Fruit fly (Drosophila melanogaster) whole organism, embryonic: ENCODE data around the gene Nep7.

ENCODE experiments used
- Atf6 ChIP-seq: fragments of 200-800 bp; sonication (Bioruptor generic); IDR thresholded peaks from 2 replicates; pipeline ENCODE4 v1.3.6; 2022; ENCODE audit warnings: missing biosample characterization, missing genetic modification characterization
- B-H1 ChIP-seq: fragments of 200-800 bp; sonication (Bioruptor generic); IDR thresholded peaks from 3 replicates; pipeline ENCODE4 v1.3.6; 2022; ENCODE audit warnings: missing biosample characterization, missing genetic modification characterization
- CG10431 ChIP-seq: fragments of 200-800 bp; sonication (Bioruptor generic); optimal IDR thresholded peaks from 3 replicates; lab custom pipeline; 2018; ENCODE audit warnings: missing biosample characterization, mild to moderate bottlenecking, missing genetic modification characterization
- CG10959 ChIP-seq: fragments of 200-800 bp; sonication (Bioruptor generic); IDR thresholded peaks from 2 replicates; pipeline ENCODE4 v1.3.6; 2022; ENCODE audit warnings: missing biosample characterization, missing genetic modification characterization
- CG11723 ChIP-seq: fragments of 200-800 bp; sonication (Bioruptor generic); optimal IDR thresholded peaks from 2 replicates; lab custom pipeline; 2017; ENCODE audit warnings: missing biosample characterization, mild to moderate bottlenecking, missing genetic modification characterization
- CG12155 ChIP-seq: fragments of 200-800 bp; sonication (Bioruptor generic); optimal IDR thresholded peaks from 3 replicates; lab custom pipeline; 2016; ENCODE audit warnings: missing biosample characterization, missing genetic modification characterization
- CG12942 ChIP-seq: fragments of 200-800 bp; sonication (Bioruptor generic); optimal IDR thresholded peaks from 3 replicates; lab custom pipeline; 2016; ENCODE audit warnings: missing biosample characterization, missing genetic modification characterization
- CG14050 ChIP-seq: fragments of 200-800 bp; sonication (Bioruptor generic); IDR thresholded peaks from 3 replicates; pipeline ENCODE4 v1.3.6; 2022; ENCODE audit warnings: missing biosample characterization, missing genetic modification characterization
- CG14710 ChIP-seq: fragments of 200-800 bp; sonication (Bioruptor generic); optimal IDR thresholded peaks from 3 replicates; lab custom pipeline; 2019; ENCODE audit warnings: missing biosample characterization, mild to moderate bottlenecking, missing genetic modification characterization, moderate library complexity
- CG1602 ChIP-seq: fragments of 200-800 bp; sonication (Bioruptor generic); optimal IDR thresholded peaks from 3 replicates; lab custom pipeline; 2016; ENCODE audit warnings: missing biosample characterization, missing genetic modification characterization
- CG18262 ChIP-seq: fragments of 200-800 bp; optimal IDR thresholded peaks from 3 replicates; lab custom pipeline; 2019; ENCODE audit warnings: missing biosample characterization, mild to moderate bottlenecking, missing genetic modification characterization, moderate library complexity
- CG18599 ChIP-seq: fragments of 200-800 bp; sonication (Bioruptor generic); optimal IDR thresholded peaks from 3 replicates; lab custom pipeline; 2017; ENCODE audit warnings: missing biosample characterization, missing genetic modification characterization, mild to moderate bottlenecking, moderate library complexity, missing genetic modification reagents
- CG18764 ChIP-seq: fragments of 200-800 bp; sonication (Bioruptor generic); optimal IDR thresholded peaks from 3 replicates; lab custom pipeline; 2016; ENCODE audit warnings: missing biosample characterization, missing genetic modification characterization
- CG2875 ChIP-seq: fragments of 200-800 bp; sonication (Bioruptor generic); optimal IDR thresholded peaks from 2 replicates; lab custom pipeline; 2017; ENCODE audit warnings: missing biosample characterization, mild to moderate bottlenecking, missing genetic modification characterization, missing genetic modification reagents
- CG30020 ChIP-seq: fragments of 200-800 bp; optimal IDR thresholded peaks from 2 replicates; lab custom pipeline; 2019; ENCODE audit warnings: missing biosample characterization, mild to moderate bottlenecking, missing genetic modification characterization, moderate library complexity
- CG31224 ChIP-seq: fragments of 200-800 bp; sonication (Bioruptor generic); IDR thresholded peaks from 2 replicates; pipeline ENCODE4 v1.3.6; 2022; ENCODE audit warnings: missing biosample characterization, missing genetic modification characterization
- CG32772 ChIP-seq: fragments of 200-800 bp; sonication (Bioruptor generic); IDR thresholded peaks from 2 replicates; pipeline ENCODE4 v1.3.6; 2022; ENCODE audit warnings: missing biosample characterization, missing genetic modification characterization
- CG4360 ChIP-seq: fragments of 200-800 bp; sonication (Bioruptor generic); IDR thresholded peaks from 2 replicates; pipeline ENCODE4 v1.3.6; 2022; ENCODE audit warnings: missing biosample characterization, missing genetic modification characterization
- CG4424 ChIP-seq: fragments of 200-800 bp; sonication (Bioruptor generic); optimal IDR thresholded peaks from 3 replicates; lab custom pipeline; 2016; ENCODE audit warnings: missing biosample characterization, missing genetic modification characterization
- CG5953 ChIP-seq: fragments of 200-800 bp; sonication (Bioruptor generic); IDR thresholded peaks from 2 replicates; pipeline ENCODE4 v1.3.6; 2022; ENCODE audit warnings: missing biosample characterization, missing genetic modification characterization
- CG6689 ChIP-seq: fragments of 200-800 bp; sonication (Bioruptor generic); IDR thresholded peaks from 2 replicates; pipeline ENCODE4 v1.3.6; 2022; ENCODE audit warnings: missing biosample characterization, missing genetic modification characterization
- CG6765 ChIP-seq: fragments of 200-800 bp; sonication (Bioruptor generic); optimal IDR thresholded peaks from 3 replicates; lab custom pipeline; 2017; ENCODE audit warnings: missing biosample characterization, mild to moderate bottlenecking, missing genetic modification characterization
- CG7556 ChIP-seq: fragments of 200-800 bp; sonication (Bioruptor generic); optimal IDR thresholded peaks from 2 replicates; lab custom pipeline; 2017; ENCODE audit warnings: missing biosample characterization, mild to moderate bottlenecking, missing genetic modification characterization
- CHES-1-like ChIP-seq: fragments of 200-800 bp; sonication (Bioruptor generic); optimal IDR thresholded peaks from 2 replicates; lab custom pipeline; 2016; ENCODE audit warnings: missing biosample characterization, missing genetic modification characterization
- D19A ChIP-seq: fragments of 200-800 bp; optimal IDR thresholded peaks from 3 replicates; lab custom pipeline; 2019; ENCODE audit warnings: missing biosample characterization, mild to moderate bottlenecking, missing genetic modification characterization, moderate library complexity
- E2f2 ChIP-seq: fragments of 200-800 bp; sonication (Bioruptor generic); IDR thresholded peaks from 2 replicates; pipeline ENCODE4 v1.3.6; 2022; ENCODE audit warnings: missing biosample characterization, missing genetic modification characterization
- Gsc ChIP-seq: fragments of 200-800 bp; sonication (Bioruptor generic); IDR thresholded peaks from 2 replicates; pipeline ENCODE4 v1.3.6; 2022; ENCODE audit warnings: missing biosample characterization, missing genetic modification characterization
- Ravus ChIP-seq: fragments of 200-800 bp; sonication (Bioruptor generic); IDR thresholded peaks from 2 replicates; pipeline ENCODE4 v1.3.6; 2022; ENCODE audit warnings: missing biosample characterization, missing genetic modification characterization
- Sin3A ChIP-seq: fragments of >200 bp; optimal IDR thresholded peaks from 2 replicates; lab custom pipeline; 2018
- ap ChIP-seq: fragments of 200-800 bp; sonication (Bioruptor generic); IDR thresholded peaks from 2 replicates; pipeline ENCODE4 v1.3.6; 2022; ENCODE audit warnings: missing biosample characterization, missing genetic modification characterization
- bowl ChIP-seq: fragments of 200-800 bp; sonication (Bioruptor generic); IDR thresholded peaks from 2 replicates; pipeline ENCODE4 v1.3.6; 2022; ENCODE audit warnings: missing biosample characterization, missing genetic modification characterization
- bsh ChIP-seq, 2 experiments: fragments of 200-800 bp; sonication (Bioruptor generic); optimal IDR thresholded peaks; 2 replicates each; lab custom pipeline; 2017 to 2018; ENCODE audit warnings: mild to moderate bottlenecking in 2 of 2, missing biosample characterization in 2 of 2, missing genetic modification characterization in 2 of 2, moderate library complexity in 1 of 2
- cas ChIP-seq: fragments of 200-800 bp; sonication (Bioruptor generic); IDR thresholded peaks from 2 replicates; pipeline ENCODE4 v1.3.6; 2022; ENCODE audit warnings: missing biosample characterization, missing genetic modification characterization
- cwo ChIP-seq: fragments of 200-800 bp; sonication (Bioruptor generic); optimal IDR thresholded peaks from 3 replicates; lab custom pipeline; 2017; ENCODE audit warnings: missing biosample characterization, missing genetic modification characterization, mild to moderate bottlenecking, moderate library complexity, missing genetic modification reagents
- dmrt99B ChIP-seq: fragments of 200-800 bp; sonication (Bioruptor generic); optimal IDR thresholded peaks from 2 replicates; lab custom pipeline; 2018; ENCODE audit warnings: missing biosample characterization, mild to moderate bottlenecking, missing genetic modification characterization, moderate library complexity
- emc ChIP-seq: fragments of 200-800 bp; sonication (Bioruptor generic); optimal IDR thresholded peaks from 2 replicates; lab custom pipeline; 2016; ENCODE audit warnings: missing biosample characterization, missing genetic modification characterization
- fd96Cb ChIP-seq: fragments of 200-800 bp; sonication (Bioruptor generic); optimal IDR thresholded peaks from 2 replicates; lab custom pipeline; 2018; ENCODE audit warnings: missing biosample characterization, mild to moderate bottlenecking, missing genetic modification characterization, moderate library complexity
- ham ChIP-seq: fragments of 200-800 bp; sonication (Bioruptor generic); IDR thresholded peaks from 2 replicates; pipeline ENCODE4 v1.3.6; 2022; ENCODE audit warnings: missing biosample characterization, missing genetic modification characterization
- hbn ChIP-seq: fragments of 200-800 bp; sonication (Bioruptor generic); IDR thresholded peaks from 2 replicates; pipeline ENCODE4 v1.3.6; 2022; ENCODE audit warnings: missing biosample characterization, missing genetic modification characterization; ENCODE audit not compliant: partially characterized antibody
- insv ChIP-seq, 2 experiments: fragments of 200-800 bp; sonication (Bioruptor generic); optimal IDR thresholded peaks; 3 replicates each; lab custom pipeline; 2016 to 2018; ENCODE audit warnings: missing biosample characterization in 2 of 2, missing genetic modification characterization in 2 of 2
- jigr1 ChIP-seq: fragments of 200-800 bp; sonication (Bioruptor generic); IDR thresholded peaks from 3 replicates; pipeline ENCODE4 v1.3.6; 2022; ENCODE audit warnings: missing biosample characterization, missing genetic modification characterization
- onecut ChIP-seq: fragments of 200-800 bp; sonication (Bioruptor generic); IDR thresholded peaks from 2 replicates; pipeline ENCODE4 v1.3.6; 2022; ENCODE audit warnings: missing biosample characterization, missing genetic modification characterization
- pan ChIP-seq, 4 experiments: fragments of >200 bp in 3 of 4; fragments of 200-800 bp in 1 of 4; sonication (Bioruptor generic) in 1 of 4; optimal IDR thresholded peaks in 3 of 4; IDR thresholded peaks in 1 of 4; 2 replicates each; pipeline versions ENCODE4 v1.3.6 to Lab custom; 2017 to 2022; ENCODE audit warnings: missing biosample characterization in 2 of 4, missing genetic modification characterization in 2 of 4, mixed read lengths in 1 of 4
- pb ChIP-seq: fragments of 200-800 bp; sonication (Bioruptor generic); optimal IDR thresholded peaks from 3 replicates; lab custom pipeline; 2016; ENCODE audit warnings: missing biosample characterization, missing genetic modification characterization
- rib ChIP-seq: fragments of 200-800 bp; sonication (Bioruptor generic); IDR thresholded peaks from 2 replicates; pipeline ENCODE4 v1.3.6; 2022; ENCODE audit warnings: missing biosample characterization, missing genetic modification characterization
- scrt ChIP-seq: fragments of 200-800 bp; sonication (Bioruptor generic); optimal IDR thresholded peaks from 2 replicates; lab custom pipeline; 2018; ENCODE audit warnings: missing biosample characterization, mild to moderate bottlenecking, missing genetic modification characterization, moderate library complexity
- sd ChIP-seq: fragments of 200-800 bp; sonication (Bioruptor generic); optimal IDR thresholded peaks from 3 replicates; lab custom pipeline; 2018; ENCODE audit warnings: missing biosample characterization, mild to moderate bottlenecking, missing genetic modification characterization, moderate library complexity
- slou ChIP-seq: fragments of 200-800 bp; sonication (Bioruptor generic); optimal IDR thresholded peaks from 3 replicates; lab custom pipeline; 2016; ENCODE audit warnings: missing biosample characterization, missing genetic modification characterization
- stc ChIP-seq: fragments of 200-800 bp; sonication (Bioruptor generic); IDR thresholded peaks from 2 replicates; pipeline ENCODE4 v1.3.6; 2022; ENCODE audit warnings: missing biosample characterization, missing genetic modification characterization
- tll ChIP-seq, 2 experiments: fragments of 200-800 bp in 1 of 2; fragments of >200 bp in 1 of 2; sonication (Bioruptor generic) in 1 of 2; optimal IDR thresholded peaks; 2 replicates each; lab custom pipeline; 2017 to 2019; ENCODE audit warnings: missing biosample characterization in 2 of 2, missing genetic modification characterization in 2 of 2, mild to moderate bottlenecking in 1 of 2, moderate library complexity in 1 of 2

Nep7 gene

dm6 chr3R:27922673-27923175 is 32.0 kb upstream of the Nep7 start, which contains the start of gene RpL4 (continued):
- TF ChIP-seq D19A (tag; lab: Kevin White, UChicago) (peak; percentile 7), Ravus (GFP tag; lab: Robert Waterston, UW) (no peak; the same call in 1 of the 2 replicates), emc (peak; percentile 66), CG6765 (GFP tag; lab: Kevin White, UChicago) (peak; percentile 93), rib (GFP tag; lab: Robert Waterston, UW) (no peak), CG10431 (peak; percentile 93), cwo (GFP tag; lab: Kevin White, UChicago) (peak; percentile 44), Atf6 (GFP tag; lab: Robert Waterston, UW) (peak; percentile 77), pb (peak; percentile 82), CHES-1-like (GFP tag; lab: Kevin White, UChicago) (peak; percentile 77), CG11723 (GFP tag; lab: Kevin White, UChicago) (peak; percentile 79), CG14710 (tag; lab: Kevin White, UChicago) (peak; percentile 76), cas (GFP tag; lab: Robert Waterston, UW) (peak; percentile 53), stc (GFP tag; lab: Robert Waterston, UW) (peak; percentile 71), pan (optimal IDR thresholded peaks at IDR 0.05; lab: Kevin White, UChicago) (no peak), pan (GFP tag; optimal IDR thresholded peaks at IDR 0.05 in 1 of 2, IDR thresholded peaks at IDR 0.05 in 1 of 2) (peak in 1 of 2 experiments; percentile 79), CG14050 (GFP tag; lab: Robert Waterston, UW) (peak; percentile 57; the same call in 2 of the 3 replicates), jigr1 (no peak), hbn (GFP tag; lab: Robert Waterston, UW) (no peak), CG18262 (tag; lab: Kevin White, UChicago) (peak; percentile 64), CG32772 (peak; percentile 42; the same call in 1 of the 2 replicates), Sin3A (lab: Kevin White, UChicago) (no peak), CG10959 (no peak; the same call in 1 of the 2 replicates), B-H1 (GFP tag; lab: Robert Waterston, UW) (peak; percentile 56; the same call in 1 of the 3 replicates), CG4360 (no peak; the same call in 1 of the 2 replicates), ap (GFP tag; lab: Robert Waterston, UW) (peak; percentile 76), CG30020 (tag; lab: Kevin White, UChicago) (peak; percentile 38), sd (tag; lab: Kevin White, UChicago) (peak; percentile 83), scrt (GFP tag; lab: Kevin White, UChicago) (peak; percentile 82), ham (no peak), CG7556 (GFP tag; lab: Kevin White, UChicago) (peak; percentile 67), bsh (GFP tag; optimal IDR thresholded peaks at IDR 0.05; lab: Kevin White, UChicago) (peak; percentile 5 to 77), onecut (GFP tag; lab: Robert Waterston, UW) (peak; percentile 91), CG12155 (peak; percentile 51), bowl (peak; percentile 25; the same call in 1 of the 2 replicates), CG18599 (GFP tag; lab: Kevin White, UChicago) (peak; percentile 81), CG31224 (peak; percentile 60), slou (peak; percentile 35), E2f2 (GFP tag; lab: Robert Waterston, UW) (peak; percentile 51), CG4424 (GFP tag; lab: Kevin White, UChicago) (peak; percentile 78), CG18764 (GFP tag; lab: Kevin White, UChicago) (peak; percentile 66), Gsc (no peak), CG5953 (GFP tag; lab: Robert Waterston, UW) (peak; percentile 88), CG12942 (GFP tag; lab: Kevin White, UChicago) (peak; percentile 26), insv (GFP tag; optimal IDR thresholded peaks at IDR 0.05; lab: Kevin White, UChicago) (peak in 1 of 2 experiments; percentile 81), CG1602 (GFP tag; lab: Kevin White, UChicago) (peak; percentile 39), tll (GFP tag; optimal IDR thresholded peaks at IDR 0.05; lab: Kevin White, UChicago) (no peak), CG6689 (GFP tag; lab: Robert Waterston, UW) (peak; percentile 52), fd96Cb (tag; lab: Kevin White, UChicago) (peak; percentile 48), CG2875 (GFP tag; lab: Kevin White, UChicago) (peak; percentile 88), dmrt99B (peak; percentile 64)
